Worm (Caenorhabditis elegans) whole organism, L1 larva: ENCODE measurements around the gene prk-1.
A peak's percentile ranks its signal among the peaks of the same experiment; 100 is the strongest.

Source experiments
- C16A3.4 ChIP-seq: fragments of 150-350 bp; optimal IDR thresholded peaks from 2 replicates; lab custom pipeline; 2014; ENCODE audit warnings: missing biosample characterization, missing genetic modification characterization
- C34B4.2 ChIP-seq: sonication (generic microtip); optimal IDR thresholded peaks from 2 replicates; lab custom pipeline; 2017; ENCODE audit warnings: mild to moderate bottlenecking, missing genetic modification characterization, missing compliant biosample characterization
- Y116A8C.19 ChIP-seq: sonication (generic microtip); optimal IDR thresholded peaks from 2 replicates; lab custom pipeline; 2016; ENCODE audit warnings: missing compliant biosample characterization, missing genetic modification characterization, borderline replicate concordance
- aha-1 ChIP-seq: fragments of 150-350 bp; optimal IDR thresholded peaks from 2 replicates; lab custom pipeline; 2014; ENCODE audit warnings: missing biosample characterization, missing genetic modification characterization
- aly-2 ChIP-seq: fragments of 150-350 bp; optimal IDR thresholded peaks from 2 replicates; lab custom pipeline; 2014; ENCODE audit warnings: missing biosample characterization, missing genetic modification characterization
- ama-1 ChIP-seq: fragments of 150-350 bp; optimal IDR thresholded peaks from 2 replicates; lab custom pipeline; 2014
- blmp-1 ChIP-seq: fragments of 150-350 bp; optimal IDR thresholded peaks from 2 replicates; lab custom pipeline; 2014; ENCODE audit warnings: missing biosample characterization, missing genetic modification characterization
- ceh-8 ChIP-seq: fragments of 200-800 bp; sonication (Bioruptor generic); optimal IDR thresholded peaks from 2 replicates; lab custom pipeline; 2018; ENCODE audit warnings: mild to moderate bottlenecking, missing genetic modification characterization, moderate library complexity, missing compliant biosample characterization
- ces-1 ChIP-seq: fragments of 150-350 bp; optimal IDR thresholded peaks from 2 replicates; lab custom pipeline; 2014; ENCODE audit warnings: missing biosample characterization, missing genetic modification reagents, missing genetic modification characterization
- dpl-1 ChIP-seq, 3 experiments: fragments of 150-350 bp in 2 of 3; sonication (generic microtip) in 1 of 3; optimal IDR thresholded peaks; 2 replicates each; lab custom pipeline; 2014 to 2017; ENCODE audit warnings: missing biosample characterization in 3 of 3, missing genetic modification characterization in 3 of 3, missing genetic modification reagents in 3 of 3
- dsc-1 ChIP-seq: sonication (generic microtip); optimal IDR thresholded peaks from 2 replicates; lab custom pipeline; 2016; ENCODE audit warnings: mild to moderate bottlenecking, missing genetic modification characterization, missing compliant biosample characterization
- efl-3 ChIP-seq: fragments of 200-800 bp; sonication (Bioruptor generic); optimal IDR thresholded peaks from 2 replicates; lab custom pipeline; 2018; ENCODE audit warnings: mild to moderate bottlenecking, missing genetic modification characterization, missing compliant biosample characterization
- egl-13 ChIP-seq: sonication (generic microtip); optimal IDR thresholded peaks from 2 replicates; lab custom pipeline; 2016; ENCODE audit warnings: missing genotype, missing genetic modification reagents, missing genetic modification characterization, missing compliant biosample characterization
- elt-2 ChIP-seq: sonication (generic microtip); optimal IDR thresholded peaks from 2 replicates; lab custom pipeline; 2016; ENCODE audit warnings: missing genetic modification characterization, mild to moderate bottlenecking, inconsistent platforms, missing compliant biosample characterization, missing genetic modification reagents
- elt-3 ChIP-seq, 6 experiments: fragments of 150-350 bp in 1 of 6; sonication (generic microtip); optimal IDR thresholded peaks; 2 replicates each; lab custom pipeline; 2017 to 2018; ENCODE audit warnings: missing biosample characterization in 6 of 6, missing genetic modification characterization in 6 of 6, inconsistent platforms in 1 of 6
- ets-5 ChIP-seq: fragments of 200-800 bp; sonication (Bioruptor generic); IDR thresholded peaks from 2 replicates; pipeline ENCODE4 v1.3.6; 2022; ENCODE audit warnings: missing genetic modification characterization, missing compliant biosample characterization
- fkh-10 ChIP-seq: sonication (generic microtip); optimal IDR thresholded peaks from 2 replicates; lab custom pipeline; 2017; ENCODE audit warnings: missing biosample characterization, missing genetic modification reagents, missing genetic modification characterization
- fkh-4 ChIP-seq: sonication (generic microtip); optimal IDR thresholded peaks from 2 replicates; lab custom pipeline; 2016; ENCODE audit warnings: missing compliant biosample characterization, missing genetic modification characterization, borderline replicate concordance
- fkh-8 ChIP-seq: sonication (generic microtip); optimal IDR thresholded peaks from 2 replicates; lab custom pipeline; 2016; ENCODE audit warnings: mild to moderate bottlenecking, missing genetic modification characterization, missing compliant biosample characterization
- fos-1 ChIP-seq: fragments of 150-350 bp; optimal IDR thresholded peaks from 2 replicates; lab custom pipeline; 2014; ENCODE audit warnings: missing biosample characterization, missing genetic modification characterization
- grh-1 ChIP-seq: fragments of 200-800 bp; sonication (Bioruptor generic); IDR thresholded peaks from 2 replicates; pipeline ENCODE4 v1.3.6; 2022; ENCODE audit warnings: missing genetic modification reagents, missing genetic modification characterization, missing compliant biosample characterization
- hlh-17 ChIP-seq: fragments of 200-800 bp; sonication (Bioruptor generic); optimal IDR thresholded peaks from 2 replicates; lab custom pipeline; 2018; ENCODE audit warnings: missing genetic modification characterization, mild to moderate bottlenecking, missing compliant biosample characterization, moderate library complexity, borderline replicate concordance
- hlh-4 ChIP-seq: sonication (generic microtip); optimal IDR thresholded peaks from 2 replicates; lab custom pipeline; 2016; ENCODE audit warnings: mild to moderate bottlenecking, missing genetic modification characterization, missing compliant biosample characterization
- hpl-2 ChIP-seq: fragments of 150-350 bp; optimal IDR thresholded peaks from 2 replicates; lab custom pipeline; 2014; ENCODE audit warnings: missing biosample characterization, missing genetic modification reagents, missing genetic modification characterization
- irx-1 ChIP-seq: sonication (generic microtip); optimal IDR thresholded peaks from 2 replicates; lab custom pipeline; 2016; ENCODE audit warnings: missing genetic modification characterization, missing compliant biosample characterization
- isw-1 ChIP-seq: fragments of 200-800 bp; sonication (Bioruptor generic); IDR thresholded peaks from 2 replicates; pipeline ENCODE4 v1.3.6; 2022; ENCODE audit warnings: missing genetic modification characterization, missing compliant biosample characterization
- lin-14 ChIP-seq: fragments of 200-800 bp; sonication (Bioruptor generic); optimal IDR thresholded peaks from 2 replicates; lab custom pipeline; 2018; ENCODE audit warnings: mild to moderate bottlenecking, missing genetic modification characterization, moderate library complexity, missing compliant biosample characterization
- lin-15B ChIP-seq: fragments of 150-350 bp; sonication (generic microtip); optimal IDR thresholded peaks from 3 replicates; lab custom pipeline; 2014; ENCODE audit warnings: missing biosample characterization, missing genetic modification characterization
- lin-39 ChIP-seq: fragments of 150-350 bp; optimal IDR thresholded peaks from 2 replicates; lab custom pipeline; 2014; ENCODE audit warnings: missing biosample characterization, missing genetic modification reagents, missing genetic modification characterization
- lir-3 ChIP-seq: sonication (generic microtip); optimal IDR thresholded peaks from 2 replicates; lab custom pipeline; 2016; ENCODE audit warnings: mild to moderate bottlenecking, missing genetic modification characterization, moderate library complexity, missing compliant biosample characterization; ENCODE audit not compliant: poor library complexity
- mep-1 ChIP-seq: fragments of 150-350 bp; optimal IDR thresholded peaks from 2 replicates; lab custom pipeline; 2014; ENCODE audit warnings: missing biosample characterization, missing genetic modification characterization
- nhr-19 ChIP-seq: fragments of 200-800 bp; sonication (Bioruptor generic); conservative IDR thresholded peaks from 2 replicates; pipeline ENCODE4 v1.3.6; 2022; ENCODE audit warnings: missing genetic modification characterization, missing compliant biosample characterization
- nhr-47 ChIP-seq: sonication (generic microtip); optimal IDR thresholded peaks from 2 replicates; lab custom pipeline; 2016; ENCODE audit warnings: mild to moderate bottlenecking, missing genetic modification characterization, moderate library complexity, missing compliant biosample characterization
- nhr-71 ChIP-seq: sonication (generic microtip); optimal IDR thresholded peaks from 2 replicates; lab custom pipeline; 2016; ENCODE audit warnings: mild to moderate bottlenecking, missing genetic modification characterization, moderate library complexity, missing compliant biosample characterization
- nhr-76 ChIP-seq: sonication (generic microtip); optimal IDR thresholded peaks from 2 replicates; lab custom pipeline; 2017; ENCODE audit warnings: missing biosample characterization, missing genetic modification characterization
- nhr-77 ChIP-seq: fragments of 150-350 bp; optimal IDR thresholded peaks from 2 replicates; lab custom pipeline; 2014; ENCODE audit warnings: missing biosample characterization, missing genetic modification characterization
- pag-3 ChIP-seq: sonication (generic microtip); optimal IDR thresholded peaks from 2 replicates; lab custom pipeline; 2017; ENCODE audit warnings: missing genetic modification characterization, mild to moderate bottlenecking, missing compliant biosample characterization, antibody characterized with exemption, borderline replicate concordance; ENCODE audit not compliant: insufficient read depth
- pax-3 ChIP-seq: fragments of 200-800 bp; sonication (Bioruptor generic); optimal IDR thresholded peaks from 2 replicates; lab custom pipeline; 2018; ENCODE audit warnings: mild to moderate bottlenecking, missing genetic modification characterization, moderate library complexity, missing compliant biosample characterization
- rnt-1 ChIP-seq: sonication (generic microtip); optimal IDR thresholded peaks from 2 replicates; lab custom pipeline; 2016; ENCODE audit warnings: mild to moderate bottlenecking, missing genetic modification characterization, moderate library complexity, missing compliant biosample characterization
- skn-1 ChIP-seq: fragments of 150-350 bp; optimal IDR thresholded peaks from 2 replicates; lab custom pipeline; 2014; ENCODE audit warnings: missing biosample characterization, missing genetic modification characterization
- sptf-1 ChIP-seq: fragments of 150-350 bp; optimal IDR thresholded peaks from 2 replicates; lab custom pipeline; 2014; ENCODE audit warnings: missing biosample characterization, missing genetic modification characterization
- vab-15 ChIP-seq: sonication (generic microtip); optimal IDR thresholded peaks from 2 replicates; lab custom pipeline; 2017; ENCODE audit warnings: missing genotype, mild to moderate bottlenecking, missing genetic modification characterization, missing compliant biosample characterization
- xbp-1 ChIP-seq: sonication (generic microtip); optimal IDR thresholded peaks from 2 replicates; lab custom pipeline; 2016; ENCODE audit warnings: missing genetic modification characterization, missing compliant biosample characterization
- zip-4 ChIP-seq: fragments of 200-800 bp; sonication (Bioruptor generic); optimal IDR thresholded peaks from 2 replicates; lab custom pipeline; 2018; ENCODE audit warnings: mild to moderate bottlenecking, missing genetic modification characterization, moderate library complexity, missing compliant biosample characterization
- ztf-11 ChIP-seq, 2 experiments: sonication (generic microtip); optimal IDR thresholded peaks; 2 replicates each; lab custom pipeline; 2016 to 2017; ENCODE audit warnings: missing genetic modification characterization in 2 of 2, missing biosample characterization in 1 of 2, missing compliant biosample characterization in 1 of 2
- ztf-4 ChIP-seq: fragments of 150-350 bp; optimal IDR thresholded peaks from 2 replicates; lab custom pipeline; 2014; ENCODE audit warnings: missing biosample characterization, missing genetic modification characterization

prk-1 gene

DNA sequence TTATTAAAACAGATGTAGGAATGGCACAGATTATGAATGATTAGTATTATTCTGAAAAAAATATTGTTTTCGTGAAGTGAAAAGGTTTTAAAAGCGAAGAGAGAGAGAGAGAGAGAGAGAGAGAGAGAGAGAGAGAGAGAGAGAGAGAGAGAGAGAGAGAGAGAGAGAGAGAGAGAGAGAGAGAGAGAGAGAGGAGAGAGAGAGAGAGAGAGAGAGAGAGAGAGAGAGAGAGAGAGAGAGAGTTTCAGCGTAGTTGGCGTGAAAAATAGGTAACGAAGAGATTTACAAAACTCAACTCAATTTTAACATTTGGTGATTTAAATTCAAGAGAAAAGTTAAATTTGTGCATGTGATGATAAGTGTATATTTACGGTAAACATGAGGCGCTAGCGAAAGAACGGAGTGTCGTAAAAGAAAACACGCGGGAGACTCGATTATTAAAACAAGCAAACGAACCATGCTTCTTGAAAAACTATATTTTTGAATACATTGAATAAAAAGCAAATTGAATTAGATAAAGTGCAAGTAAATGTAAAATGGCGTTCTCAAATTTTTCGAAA is 21.8 kb upstream of the prk-1 start, which contains the start of gene panl-2 (continued):
- TF ChIP-seq aly-2 (tag; lab: Kevin White, UChicago) (no peak), lin-15B (no peak), lin-14 (GFP tag; lab: Kevin White, UChicago) (peak; percentile 30)

DNA sequence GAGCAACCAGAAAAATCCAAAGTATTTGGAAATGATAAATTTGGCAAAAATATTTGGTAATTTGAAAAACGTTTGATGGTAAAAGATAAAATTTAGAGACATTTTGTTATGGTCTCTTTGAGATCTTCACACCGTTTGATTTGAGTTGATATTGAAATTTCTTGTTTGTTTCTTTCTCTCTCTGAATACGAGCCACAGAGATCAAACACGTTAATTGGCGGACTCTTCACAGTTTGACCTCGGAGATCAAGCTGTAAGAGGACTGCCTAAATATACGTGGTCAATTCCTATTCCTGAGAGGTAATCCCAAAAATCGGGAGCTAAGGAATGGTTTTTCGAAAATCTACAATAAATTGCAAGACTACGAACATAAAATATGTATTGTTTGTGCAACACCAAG is 21.3 kb upstream of the prk-1 start:
- TF ChIP-seq lin-39 (no peak), mep-1 (tag; lab: Kevin White, UChicago) (no peak), elt-3 (tag; optimal IDR thresholded peaks at IDR 0.05; lab: Kevin White, UChicago) (no peak), lin-15B (no peak), vab-15 (tag; lab: Kevin White, UChicago) (no peak), fkh-8 (tag; lab: Kevin White, UChicago) (no peak)

DNA sequence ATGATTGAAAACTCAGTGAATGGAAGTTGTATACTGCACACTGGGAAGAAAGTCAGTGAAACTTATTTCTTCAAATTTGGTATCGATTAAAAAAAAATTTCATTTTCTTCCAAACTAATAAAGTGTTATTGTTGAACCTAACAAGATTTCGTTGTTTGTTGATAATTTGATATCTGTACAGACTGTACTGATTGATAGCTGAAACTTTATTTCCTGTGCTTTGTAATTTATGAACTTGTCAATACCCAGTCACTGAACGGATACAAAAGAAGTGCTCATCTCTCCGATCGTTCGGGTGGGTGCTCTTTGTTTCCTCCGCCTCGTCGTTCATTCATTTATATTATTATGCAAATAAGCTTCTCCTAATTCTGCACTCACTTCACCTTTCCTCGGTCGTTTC is 20.9 kb upstream of the prk-1 start, which contains the start of gene F31E3.12:
Gene F31E3.12, plus strand, starts transcription at position 301 of the 400 bp plus-strand sequence.
- TF ChIP-seq fkh-4 = no peak
- TF ChIP-seq lin-39 = no peak
- TF ChIP-seq C16A3.4 (tag; lab: Kevin White, UChicago) = no peak
- TF ChIP-seq fkh-8 (tag; lab: Kevin White, UChicago) = no peak
- no peak for TF ChIP-seq fos-1 (tag; lab: Kevin White, UChicago)
- no peak for TF ChIP-seq ztf-11 (tag; optimal IDR thresholded peaks at IDR 0.05; lab: Kevin White, UChicago)
- TF ChIP-seq skn-1 (tag; lab: Kevin White, UChicago) = no peak
- TF ChIP-seq ets-5 = no peak
- TF ChIP-seq sptf-1 (tag; lab: Kevin White, UChicago) = no peak
- no peak for TF ChIP-seq Y116A8C.19 (tag; lab: Kevin White, UChicago)
- no peak for TF ChIP-seq xbp-1

DNA sequence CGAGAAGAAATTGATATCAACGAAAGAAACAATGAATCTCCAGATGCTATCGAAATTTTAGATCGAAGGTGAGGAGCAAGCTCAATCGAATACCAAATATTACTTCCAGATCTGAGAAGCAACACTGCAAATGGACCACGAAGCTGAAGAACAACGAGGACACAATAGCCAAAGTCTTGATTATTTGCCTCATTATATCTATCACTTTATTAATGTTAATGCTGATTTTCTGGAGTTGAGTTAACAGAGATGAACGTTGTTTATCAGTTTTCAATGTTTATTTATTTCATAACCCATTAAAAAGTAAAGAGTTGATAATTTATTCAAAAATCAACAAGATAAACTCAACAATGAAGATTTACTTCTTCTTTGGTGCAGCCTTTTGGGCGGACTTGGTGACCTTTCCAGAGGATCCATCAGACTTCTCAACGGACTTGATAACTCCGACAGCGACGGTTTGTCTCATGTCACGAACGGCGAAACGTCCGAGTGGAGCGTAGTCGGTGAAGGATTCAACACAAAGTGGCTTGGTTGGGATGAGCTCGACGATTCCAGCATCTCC is 20.1 kb upstream of the prk-1 start:
- TF ChIP-seq hlh-4 (tag; lab: Kevin White, UChicago) = no peak
- TF ChIP-seq nhr-77 (tag; lab: Kevin White, UChicago) = no peak
- TF ChIP-seq blmp-1 (tag; lab: Kevin White, UChicago) = no peak
- no peak for TF ChIP-seq hpl-2 (GFP tag; lab: Kevin White, UChicago)
- no peak for TF ChIP-seq C34B4.2 (tag; lab: Kevin White, UChicago)
- TF ChIP-seq pag-3 = no peak
- no peak for TF ChIP-seq nhr-76 (tag; lab: Kevin White, UChicago)
- no peak for TF ChIP-seq pax-3 (tag; lab: Kevin White, UChicago)
- TF ChIP-seq nhr-19 (GFP tag; lab: Robert Waterston, UW) = no peak
- TF ChIP-seq aly-2 (tag; lab: Kevin White, UChicago) = peak; percentile 91
- no peak for TF ChIP-seq ces-1
- TF ChIP-seq irx-1 (tag; lab: Kevin White, UChicago) = no peak
- no peak for TF ChIP-seq zip-4 (GFP tag; lab: Kevin White, UChicago)
- no peak for TF ChIP-seq aha-1 (tag; lab: Kevin White, UChicago)
- TF ChIP-seq dsc-1 = no peak
- TF ChIP-seq ceh-8 (GFP tag; lab: Kevin White, UChicago) = no peak
- TF ChIP-seq dpl-1 (GFP tag; optimal IDR thresholded peaks at IDR 0.05; lab: Kevin White, UChicago) = no peak
- no peak for TF ChIP-seq grh-1 (GFP tag; lab: Robert Waterston, UW)
- TF ChIP-seq lir-3 = no peak
- TF ChIP-seq nhr-47 (tag; lab: Kevin White, UChicago) = peak; percentile 29
- TF ChIP-seq efl-3 (GFP tag; lab: Kevin White, UChicago) = no peak
- TF ChIP-seq ztf-4 (tag; lab: Kevin White, UChicago) = no peak
- TF ChIP-seq hlh-17 (GFP tag; lab: Kevin White, UChicago) = no peak
- peak; percentile 2 for TF ChIP-seq rnt-1 (tag; lab: Kevin White, UChicago)
- TF ChIP-seq nhr-71 = peak; percentile 9
- no peak for TF ChIP-seq isw-1 (GFP tag; lab: Robert Waterston, UW)
- TF ChIP-seq egl-13 (tag; lab: Kevin White, UChicago) = no peak
- TF ChIP-seq Y116A8C.19 (tag; lab: Kevin White, UChicago) = no peak
- TF ChIP-seq ama-1 = peak; percentile 33
- no peak for TF ChIP-seq fkh-10 (GFP tag; lab: Kevin White, UChicago)
- no peak for TF ChIP-seq elt-2 (tag; lab: Kevin White, UChicago)
